Worm (Caenorhabditis elegans) whole organism, young adult: ENCODE results near the gene F46H5.5.

ENCODE experiments used
- B0035.1 ChIP-seq: sonication (generic microtip); optimal IDR thresholded peaks from 2 replicates; lab custom pipeline; 2016; ENCODE audit warnings: missing genetic modification characterization, mild to moderate bottlenecking, missing compliant biosample characterization, missing genotype, missing genetic modification reagents
- D2030.7 ChIP-seq: fragments of 200-800 bp; sonication (Bioruptor generic); IDR thresholded peaks from 2 replicates; pipeline ENCODE4 v1.3.6; 2022; ENCODE audit warnings: missing genetic modification reagents, missing genetic modification characterization, missing compliant biosample characterization
- F10E7.11 ChIP-seq: sonication (generic microtip); optimal IDR thresholded peaks from 2 replicates; lab custom pipeline; 2017; ENCODE audit warnings: mild to moderate bottlenecking, missing genetic modification characterization, moderate library complexity, missing compliant biosample characterization
- F49E8.2 ChIP-seq: sonication (generic microtip); optimal IDR thresholded peaks from 3 replicates; lab custom pipeline; 2017; ENCODE audit warnings: missing genetic modification characterization, mild to moderate bottlenecking, missing compliant biosample characterization, antibody characterized with exemption, moderate library complexity; ENCODE audit not compliant: insufficient read depth
- F57A8.1 ChIP-seq: fragments of 200-800 bp; sonication (Bioruptor generic); optimal IDR thresholded peaks from 2 replicates; lab custom pipeline; 2018; ENCODE audit warnings: mild to moderate bottlenecking, missing genetic modification characterization, moderate library complexity, missing compliant biosample characterization
- K11D2.4 ChIP-seq: fragments of 200-800 bp; sonication (Bioruptor generic); IDR thresholded peaks from 2 replicates; pipeline ENCODE4 v1.3.6; 2022; ENCODE audit warnings: missing genetic modification reagents, missing genetic modification characterization, missing compliant biosample characterization
- akir-1 ChIP-seq: fragments of 200-800 bp; sonication (Bioruptor generic); optimal IDR thresholded peaks from 2 replicates; lab custom pipeline; 2018; ENCODE audit warnings: mild to moderate bottlenecking, missing genetic modification characterization, moderate library complexity, missing compliant biosample characterization
- ama-1 ChIP-seq, 3 experiments: fragments of 150-350 bp in 1 of 3; sonication (generic microtip) in 2 of 3; optimal IDR thresholded peaks; 2 replicates each; lab custom pipeline; 2014 to 2018; ENCODE audit warnings: missing biosample characterization in 2 of 3, missing genetic modification characterization in 2 of 3, missing genetic modification reagents in 2 of 3
- aptf-3 ChIP-seq: fragments of 200-800 bp; sonication (Bioruptor generic); IDR thresholded peaks from 2 replicates; pipeline ENCODE4 v1.3.6; 2022; ENCODE audit warnings: missing genetic modification characterization, missing compliant biosample characterization
- athp-1 ChIP-seq: sonication (generic microtip); optimal IDR thresholded peaks from 2 replicates; lab custom pipeline; 2017; ENCODE audit warnings: mild to moderate bottlenecking, missing genetic modification characterization, missing compliant biosample characterization
- attf-6 ChIP-seq: fragments of 200-800 bp; sonication (Bioruptor generic); IDR thresholded peaks from 2 replicates; pipeline ENCODE4 v1.3.6; 2022; ENCODE audit warnings: missing genetic modification reagents, missing genetic modification characterization, missing compliant biosample characterization
- bed-1 ChIP-seq: fragments of 200-800 bp; sonication (Bioruptor generic); IDR thresholded peaks from 2 replicates; pipeline ENCODE4 v1.3.6; 2022; ENCODE audit warnings: missing genetic modification reagents, missing genetic modification characterization, missing compliant biosample characterization
- ccch-3 ChIP-seq: fragments of 200-800 bp; sonication (Bioruptor generic); optimal IDR thresholded peaks from 2 replicates; lab custom pipeline; 2018; ENCODE audit warnings: mild to moderate bottlenecking, missing genetic modification characterization, missing compliant biosample characterization
- cebp-1 ChIP-seq, 2 experiments: fragments of 200-800 bp in 1 of 2; sonication (Bioruptor generic) in 1 of 2; sonication (generic microtip) in 1 of 2; IDR thresholded peaks in 1 of 2; optimal IDR thresholded peaks in 1 of 2; 2 replicates each; pipeline versions ENCODE4 v1.3.6 to Lab custom; 2017 to 2022; ENCODE audit warnings: missing compliant biosample characterization in 2 of 2, missing genetic modification characterization in 2 of 2, mild to moderate bottlenecking in 1 of 2, missing genetic modification reagents in 1 of 2, moderate library complexity in 1 of 2
- chd-7 ChIP-seq: sonication (generic microtip); optimal IDR thresholded peaks from 2 replicates; lab custom pipeline; 2016; ENCODE audit warnings: mild to moderate bottlenecking, missing genetic modification characterization, moderate library complexity, missing compliant biosample characterization
- dox-1 ChIP-seq: fragments of 200-800 bp; sonication (Bioruptor generic); IDR thresholded peaks from 2 replicates; pipeline ENCODE4 v1.3.6; 2022; ENCODE audit warnings: missing genetic modification reagents, missing genetic modification characterization, missing compliant biosample characterization
- dpff-1 ChIP-seq: sonication (generic microtip); optimal IDR thresholded peaks from 2 replicates; lab custom pipeline; 2017; ENCODE audit warnings: mild to moderate bottlenecking, missing genetic modification characterization, missing compliant biosample characterization
- gei-17 ChIP-seq: fragments of 200-800 bp; sonication (Bioruptor generic); optimal IDR thresholded peaks from 2 replicates; lab custom pipeline; 2018; ENCODE audit warnings: mild to moderate bottlenecking, missing genetic modification characterization, missing compliant biosample characterization
- hlh-12 ChIP-seq: sonication (generic microtip); optimal IDR thresholded peaks from 2 replicates; lab custom pipeline; 2016; ENCODE audit warnings: missing genetic modification characterization, missing compliant biosample characterization
- hsf-1 ChIP-seq: fragments of 200-800 bp; sonication (Bioruptor generic); IDR thresholded peaks from 2 replicates; pipeline ENCODE4 v1.3.6; 2022; ENCODE audit warnings: missing genetic modification reagents, missing genetic modification characterization, missing compliant biosample characterization
- lin-40 ChIP-seq: sonication (generic microtip); optimal IDR thresholded peaks from 2 replicates; lab custom pipeline; 2016; ENCODE audit warnings: missing genetic modification characterization, mild to moderate bottlenecking, missing compliant biosample characterization, missing genotype, missing genetic modification reagents
- lir-1 ChIP-seq: fragments of 200-800 bp; sonication (Bioruptor generic); conservative IDR thresholded peaks from 2 replicates; pipeline ENCODE4 v1.3.6; 2022; ENCODE audit warnings: missing genetic modification reagents, missing genetic modification characterization, missing compliant biosample characterization
- madf-10 ChIP-seq: sonication (generic microtip); optimal IDR thresholded peaks from 2 replicates; lab custom pipeline; 2016; ENCODE audit warnings: mild to moderate bottlenecking, missing genetic modification characterization, missing compliant biosample characterization
- madf-6 ChIP-seq: fragments of 200-800 bp; sonication (Bioruptor generic); IDR thresholded peaks from 2 replicates; pipeline ENCODE4 v1.3.6; 2022; ENCODE audit warnings: missing genetic modification reagents, missing genetic modification characterization, missing compliant biosample characterization
- madf-8 ChIP-seq: fragments of 200-800 bp; sonication (Bioruptor generic); conservative IDR thresholded peaks from 2 replicates; pipeline ENCODE4 v1.3.6; 2022; ENCODE audit warnings: missing genetic modification reagents, missing genetic modification characterization, missing compliant biosample characterization
- mcd-1 ChIP-seq: fragments of 200-800 bp; sonication (Bioruptor generic); IDR thresholded peaks from 2 replicates; pipeline ENCODE4 v1.3.6; 2022; ENCODE audit warnings: missing genetic modification reagents, missing genetic modification characterization, missing compliant biosample characterization
- nfya-1 ChIP-seq: sonication (generic microtip); optimal IDR thresholded peaks from 2 replicates; lab custom pipeline; 2017; ENCODE audit warnings: antibody characterized with exemption, missing compliant biosample characterization, missing genetic modification characterization, borderline replicate concordance; ENCODE audit not compliant: insufficient read depth
- nfya-2 ChIP-seq: fragments of 200-800 bp; sonication (Bioruptor generic); IDR thresholded peaks from 2 replicates; pipeline ENCODE4 v1.3.6; 2022; ENCODE audit warnings: missing genetic modification reagents, missing genetic modification characterization, missing compliant biosample characterization
- nhr-179 ChIP-seq: sonication (generic microtip); optimal IDR thresholded peaks from 2 replicates; lab custom pipeline; 2016; ENCODE audit warnings: mild to moderate bottlenecking, missing genetic modification characterization, missing compliant biosample characterization
- nhr-80 ChIP-seq: sonication (generic microtip); optimal IDR thresholded peaks from 2 replicates; lab custom pipeline; 2016; ENCODE audit warnings: missing genetic modification characterization, missing compliant biosample characterization
- nhr-90 ChIP-seq: sonication (generic microtip); optimal IDR thresholded peaks from 2 replicates; lab custom pipeline; 2016; ENCODE audit warnings: missing genotype, mild to moderate bottlenecking, missing genetic modification characterization, missing compliant biosample characterization
- rcor-1 ChIP-seq: fragments of 200-800 bp; sonication (Bioruptor generic); IDR thresholded peaks from 2 replicates; pipeline ENCODE4 v1.3.6; 2022; ENCODE audit warnings: missing genetic modification reagents, missing genetic modification characterization, missing compliant biosample characterization
- rec-8 ChIP-seq, 2 experiments: sonication (generic microtip); optimal IDR thresholded peaks; 2 replicates each; lab custom pipeline; 2016; ENCODE audit warnings: mild to moderate bottlenecking in 2 of 2, missing genetic modification characterization in 2 of 2, missing genetic modification reagents in 2 of 2, missing genotype in 2 of 2, missing biosample characterization in 1 of 2, missing compliant biosample characterization in 1 of 2, moderate library complexity in 1 of 2
- sdz-38 ChIP-seq: sonication (generic microtip); optimal IDR thresholded peaks from 2 replicates; lab custom pipeline; 2016; ENCODE audit warnings: missing genotype, missing genetic modification characterization, missing compliant biosample characterization
- snpc-1.3 ChIP-seq: sonication (generic microtip); optimal IDR thresholded peaks from 2 replicates; lab custom pipeline; 2017; ENCODE audit warnings: missing genetic modification characterization, mild to moderate bottlenecking, missing compliant biosample characterization, antibody characterized with exemption, moderate library complexity, missing genotype, missing genetic modification reagents; ENCODE audit not compliant: insufficient read depth
- snpc-3.4 ChIP-seq: sonication (generic microtip); optimal IDR thresholded peaks from 2 replicates; lab custom pipeline; 2017; ENCODE audit warnings: missing genetic modification characterization, mild to moderate bottlenecking, missing compliant biosample characterization, antibody characterized with exemption, moderate library complexity, missing genotype, missing genetic modification reagents
- snpc-4 ChIP-seq, 5 experiments: fragments of 150-350 bp in 1 of 5; sonication (generic microtip) in 4 of 5; optimal IDR thresholded peaks; 2 replicates each; lab custom pipeline; 2014 to 2018; ENCODE audit warnings: missing genetic modification characterization in 5 of 5, missing biosample characterization in 3 of 5, antibody characterized with exemption in 2 of 5, mild to moderate bottlenecking in 2 of 5, missing compliant biosample characterization in 2 of 5, missing genotype in 2 of 5, moderate library complexity in 2 of 5, missing genetic modification reagents in 1 of 5
- somi-1 ChIP-seq: fragments of 200-800 bp; sonication (Bioruptor generic); optimal IDR thresholded peaks from 2 replicates; lab custom pipeline; 2018; ENCODE audit warnings: mild to moderate bottlenecking, missing genetic modification characterization, missing compliant biosample characterization
- tbx-9 ChIP-seq: sonication (generic microtip); optimal IDR thresholded peaks from 2 replicates; lab custom pipeline; 2016; ENCODE audit warnings: borderline replicate concordance, missing genetic modification characterization, inconsistent platforms, missing compliant biosample characterization
- tlf-1 ChIP-seq: fragments of 200-800 bp; sonication (Bioruptor generic); optimal IDR thresholded peaks from 2 replicates; lab custom pipeline; 2018; ENCODE audit warnings: mild to moderate bottlenecking, missing genetic modification characterization, missing compliant biosample characterization
- unc-62 ChIP-seq: fragments of 150-350 bp; optimal IDR thresholded peaks from 2 replicates; lab custom pipeline; 2014; ENCODE audit warnings: missing biosample characterization, missing genetic modification reagents, missing genetic modification characterization
- ztf-18 ChIP-seq: sonication (generic microtip); optimal IDR thresholded peaks from 2 replicates; lab custom pipeline; 2016; ENCODE audit warnings: missing genotype, mild to moderate bottlenecking, missing genetic modification characterization, missing compliant biosample characterization
- ztf-22 ChIP-seq: fragments of 200-800 bp; sonication (Bioruptor generic); optimal IDR thresholded peaks from 2 replicates; lab custom pipeline; 2018; ENCODE audit warnings: mild to moderate bottlenecking, missing genetic modification characterization, moderate library complexity, missing compliant biosample characterization
- ztf-6 ChIP-seq: fragments of 200-800 bp; sonication (Bioruptor generic); IDR thresholded peaks from 2 replicates; pipeline ENCODE4 v1.3.6; 2022; ENCODE audit warnings: missing genetic modification reagents, missing genetic modification characterization, missing compliant biosample characterization

The F46H5.5 gene

ce11 chrX:7256891-7257290 lies at the start of gene F46H5.5:
TSS of gene F46H5.5 (minus strand) at chrX:7256991.
- TF ChIP-seq F10E7.11 (tag; lab: Kevin White, UChicago): no peak
- TF ChIP-seq nhr-179: no peak
- no peak for TF ChIP-seq dpff-1 (tag; lab: Kevin White, UChicago)
- TF ChIP-seq snpc-4 (GFP tag; optimal IDR thresholded peaks at IDR 0.05; lab: Kevin White, UChicago): no peak
- TF ChIP-seq snpc-4 (tag; optimal IDR thresholded peaks at IDR 0.05; lab: Kevin White, UChicago): no peak
- no peak for TF ChIP-seq aptf-3 (GFP tag; lab: Robert Waterston, UW)
- no peak for TF ChIP-seq nhr-90 (tag; lab: Kevin White, UChicago)
- TF ChIP-seq nhr-80 (tag; lab: Kevin White, UChicago): no peak
- TF ChIP-seq ztf-6: no peak
- no peak for TF ChIP-seq mcd-1
- no peak for TF ChIP-seq athp-1 (tag; lab: Kevin White, UChicago)
- TF ChIP-seq ztf-18: no peak
- no peak for TF ChIP-seq F57A8.1 (GFP tag; lab: Kevin White, UChicago)

ce11 chrX:7306434-7306833 lies 49.6 kb upstream of the F46H5.5 start:
- no peak for TF ChIP-seq aptf-3 (GFP tag; lab: Robert Waterston, UW)
- no peak for TF ChIP-seq snpc-3.4 (tag; lab: Kevin White, UChicago)
- peak; percentile 33; the same call in 1 of the 2 replicates for TF ChIP-seq mcd-1
- no peak for TF ChIP-seq B0035.1 (tag; lab: Kevin White, UChicago)
- no peak for TF ChIP-seq D2030.7
- TF ChIP-seq unc-62 (GFP tag; lab: Kevin White, UChicago): no peak
- TF ChIP-seq nfya-1: no peak
- TF ChIP-seq hsf-1 (GFP tag; lab: Robert Waterston, UW): no peak
- peak; percentile 48; the same call in 1 of the 2 replicates for TF ChIP-seq dox-1 (GFP tag; lab: Robert Waterston, UW)
- no peak for TF ChIP-seq akir-1 (GFP tag; lab: Kevin White, UChicago)
- TF ChIP-seq cebp-1 (GFP tag; IDR thresholded peaks at IDR 0.05; lab: Robert Waterston, UW): no peak
- TF ChIP-seq cebp-1 (tag; optimal IDR thresholded peaks at IDR 0.05; lab: Kevin White, UChicago): peak; percentile 47
- TF ChIP-seq nhr-179: no peak
- TF ChIP-seq ztf-18: no peak
- TF ChIP-seq hlh-12 (tag; lab: Kevin White, UChicago): no peak
- no peak for TF ChIP-seq ama-1 (optimal IDR thresholded peaks at IDR 0.05; lab: Kevin White, UChicago)
- TF ChIP-seq ama-1 (GFP tag; optimal IDR thresholded peaks at IDR 0.05; lab: Kevin White, UChicago): no peak
- peak; percentile 5 for TF ChIP-seq somi-1
- no peak for TF ChIP-seq nhr-90 (tag; lab: Kevin White, UChicago)
- TF ChIP-seq rcor-1: 0 out of 2 replicates have a peak, but pooled peaks have one; percentile 40
- no peak for TF ChIP-seq bed-1
- peak; percentile 34 for TF ChIP-seq chd-7 (tag; lab: Kevin White, UChicago)
- no peak for TF ChIP-seq snpc-1.3 (tag; lab: Kevin White, UChicago)
- TF ChIP-seq rec-8 (tag; optimal IDR thresholded peaks at IDR 0.05; lab: Kevin White, UChicago): no peak
- no peak for TF ChIP-seq ztf-22 (GFP tag; lab: Kevin White, UChicago)
- TF ChIP-seq madf-10 (tag; lab: Kevin White, UChicago): no peak
- TF ChIP-seq attf-6 (GFP tag; lab: Robert Waterston, UW): no peak
- TF ChIP-seq ccch-3: no peak
- no peak for TF ChIP-seq madf-6
- peak; percentile 65 for TF ChIP-seq lin-40 (tag; lab: Kevin White, UChicago)
- peak; percentile 58; the same call in 1 of the 2 replicates for TF ChIP-seq K11D2.4 (GFP tag; lab: Robert Waterston, UW)
- TF ChIP-seq gei-17 (GFP tag; lab: Kevin White, UChicago): peak; percentile 11
- no peak for TF ChIP-seq tlf-1 (GFP tag; lab: Kevin White, UChicago)
- no peak for TF ChIP-seq sdz-38
- TF ChIP-seq F49E8.2: no peak
- TF ChIP-seq tbx-9: no peak
- TF ChIP-seq lir-1 (GFP tag; lab: Robert Waterston, UW): 0 out of 2 replicates have a peak, but pooled peaks have one; percentile 16
- TF ChIP-seq madf-8 (GFP tag; lab: Robert Waterston, UW): no peak
- TF ChIP-seq nfya-2 (GFP tag; lab: Robert Waterston, UW): no peak
- TF ChIP-seq nhr-80 (tag; lab: Kevin White, UChicago): no peak
